Fruit fly (Drosophila melanogaster) whole organism, embryonic: Measurements from ENCODE around the gene Cpr11A.

Experiments
- Awh ChIP-seq: fragments of 200-800 bp; sonication (Bioruptor generic); IDR thresholded peaks from 2 replicates; pipeline ENCODE4, ENCODE4 v1.3.6; 2022; ENCODE audit warnings: missing biosample characterization, missing genetic modification characterization
- CG1024 ChIP-seq: fragments of 200-800 bp; sonication (Bioruptor generic); IDR thresholded peaks from 2 replicates; pipeline ENCODE4 v1.3.6; 2022; ENCODE audit warnings: missing biosample characterization, missing genetic modification characterization
- CG10979 ChIP-seq: fragments of 200-800 bp; sonication (Bioruptor generic); optimal IDR thresholded peaks from 2 replicates; lab custom pipeline; 2018; ENCODE audit warnings: missing biosample characterization, mild to moderate bottlenecking, missing genetic modification characterization, moderate library complexity
- CG11723 ChIP-seq: fragments of 200-800 bp; sonication (Bioruptor generic); optimal IDR thresholded peaks from 2 replicates; lab custom pipeline; 2017; ENCODE audit warnings: missing biosample characterization, mild to moderate bottlenecking, missing genetic modification characterization
- CG12155 ChIP-seq: fragments of 200-800 bp; sonication (Bioruptor generic); optimal IDR thresholded peaks from 3 replicates; lab custom pipeline; 2016; ENCODE audit warnings: missing biosample characterization, missing genetic modification characterization
- CG13296 ChIP-seq: fragments of 200-800 bp; sonication (Bioruptor generic); optimal IDR thresholded peaks from 3 replicates; lab custom pipeline; 2018; ENCODE audit warnings: missing biosample characterization, mild to moderate bottlenecking, missing genetic modification characterization
- CG13894 ChIP-seq: fragments of 200-800 bp; sonication (Bioruptor generic); optimal IDR thresholded peaks from 3 replicates; lab custom pipeline; 2018; ENCODE audit warnings: missing biosample characterization, mild to moderate bottlenecking, missing genetic modification characterization, moderate library complexity
- CG14014 ChIP-seq: fragments of 200-800 bp; sonication (Bioruptor generic); IDR thresholded peaks from 2 replicates; pipeline ENCODE4 v1.3.6; 2022; ENCODE audit warnings: missing biosample characterization, missing genetic modification characterization
- CG14710 ChIP-seq: fragments of 200-800 bp; sonication (Bioruptor generic); optimal IDR thresholded peaks from 3 replicates; lab custom pipeline; 2019; ENCODE audit warnings: missing biosample characterization, mild to moderate bottlenecking, missing genetic modification characterization, moderate library complexity
- CG17385 ChIP-seq: fragments of 200-800 bp; sonication (Bioruptor generic); optimal IDR thresholded peaks from 3 replicates; lab custom pipeline; 2018; ENCODE audit warnings: missing biosample characterization, mild to moderate bottlenecking, missing genetic modification characterization
- CG2116 ChIP-seq: fragments of 200-800 bp; sonication (Bioruptor generic); optimal IDR thresholded peaks from 3 replicates; lab custom pipeline; 2018; ENCODE audit warnings: missing biosample characterization, mild to moderate bottlenecking, missing genetic modification characterization
- CG2678 ChIP-seq: fragments of 200-800 bp; sonication (Bioruptor generic); optimal IDR thresholded peaks from 3 replicates; lab custom pipeline; 2019; ENCODE audit warnings: missing biosample characterization, mild to moderate bottlenecking, missing genetic modification characterization, moderate library complexity
- CG2712 ChIP-seq: fragments of 200-800 bp; optimal IDR thresholded peaks from 3 replicates; lab custom pipeline; 2019; ENCODE audit warnings: missing biosample characterization, mild to moderate bottlenecking, missing genetic modification characterization, moderate library complexity
- CG3407 ChIP-seq: fragments of 200-800 bp; sonication (Bioruptor generic); optimal IDR thresholded peaks from 2 replicates; lab custom pipeline; 2018; ENCODE audit warnings: missing biosample characterization, mild to moderate bottlenecking, missing genetic modification characterization
- CG3726 ChIP-seq: fragments of 200-800 bp; sonication (Bioruptor generic); IDR thresholded peaks from 3 replicates; pipeline ENCODE4, ENCODE4 v1.3.6; 2022; ENCODE audit warnings: missing biosample characterization, missing genetic modification characterization
- CG4328 ChIP-seq: fragments of 200-800 bp; sonication (Bioruptor generic); optimal IDR thresholded peaks from 3 replicates; lab custom pipeline; 2017; ENCODE audit warnings: missing biosample characterization, missing genetic modification reagents, missing genetic modification characterization
- CG4360 ChIP-seq: fragments of 200-800 bp; sonication (Bioruptor generic); IDR thresholded peaks from 2 replicates; pipeline ENCODE4 v1.3.6; 2022; ENCODE audit warnings: missing biosample characterization, missing genetic modification characterization
- CG43689 ChIP-seq: fragments of 200-800 bp; sonication (Bioruptor generic); IDR thresholded peaks from 2 replicates; pipeline ENCODE4 v1.3.6; 2022; ENCODE audit warnings: missing biosample characterization, missing genetic modification characterization
- CG5180 ChIP-seq: fragments of 200-800 bp; sonication (Bioruptor generic); optimal IDR thresholded peaks from 3 replicates; lab custom pipeline; 2017; ENCODE audit warnings: missing biosample characterization, missing genetic modification characterization, mild to moderate bottlenecking, moderate library complexity, missing genetic modification reagents
- CG6683 ChIP-seq: fragments of 200-800 bp; sonication (Bioruptor generic); optimal IDR thresholded peaks from 2 replicates; lab custom pipeline; 2017; ENCODE audit warnings: missing biosample characterization, mild to moderate bottlenecking, missing genetic modification characterization, missing genetic modification reagents
- CG6689 ChIP-seq: fragments of 200-800 bp; sonication (Bioruptor generic); IDR thresholded peaks from 2 replicates; pipeline ENCODE4 v1.3.6; 2022; ENCODE audit warnings: missing biosample characterization, missing genetic modification characterization
- CG7963 ChIP-seq: fragments of 200-800 bp; sonication (Bioruptor generic); IDR thresholded peaks from 3 replicates; pipeline ENCODE4 v1.3.6; 2022; ENCODE audit warnings: missing biosample characterization, missing genetic modification characterization; ENCODE audit not compliant: partially characterized antibody
- CG8281 ChIP-seq: fragments of 200-800 bp; sonication (Bioruptor generic); optimal IDR thresholded peaks from 2 replicates; lab custom pipeline; 2018; ENCODE audit warnings: missing biosample characterization, mild to moderate bottlenecking, missing genetic modification characterization, moderate library complexity
- CG9797 ChIP-seq: fragments of 200-800 bp; sonication (Bioruptor generic); optimal IDR thresholded peaks from 3 replicates; lab custom pipeline; 2018; ENCODE audit warnings: missing biosample characterization, mild to moderate bottlenecking, missing genetic modification characterization
- CG9932 ChIP-seq: fragments of 200-800 bp; sonication (Bioruptor generic); IDR thresholded peaks from 2 replicates; pipeline ENCODE4 v1.3.6; 2022; ENCODE audit warnings: missing biosample characterization, missing genetic modification characterization
- CHES-1-like ChIP-seq: fragments of 200-800 bp; sonication (Bioruptor generic); optimal IDR thresholded peaks from 2 replicates; lab custom pipeline; 2016; ENCODE audit warnings: missing biosample characterization, missing genetic modification characterization
- CoRest ChIP-seq: fragments of 200-800 bp; sonication (Bioruptor generic); optimal IDR thresholded peaks from 3 replicates; lab custom pipeline; 2018; ENCODE audit warnings: missing biosample characterization, mild to moderate bottlenecking, missing genetic modification characterization, moderate library complexity
- Dp ChIP-seq: fragments of 200-800 bp; sonication (Bioruptor generic); optimal IDR thresholded peaks from 2 replicates; lab custom pipeline; 2018; ENCODE audit warnings: missing biosample characterization, mild to moderate bottlenecking, missing genetic modification characterization, moderate library complexity
- Drgx ChIP-seq: fragments of 200-800 bp; sonication (Bioruptor generic); IDR thresholded peaks from 2 replicates; pipeline ENCODE4 v1.3.6; 2022; ENCODE audit warnings: missing biosample characterization, missing genetic modification characterization
- E2f2 ChIP-seq: fragments of 200-800 bp; sonication (Bioruptor generic); IDR thresholded peaks from 2 replicates; pipeline ENCODE4 v1.3.6; 2022; ENCODE audit warnings: missing biosample characterization, missing genetic modification characterization
- Fer3 ChIP-seq: fragments of 200-800 bp; sonication (Bioruptor generic); optimal IDR thresholded peaks from 2 replicates; lab custom pipeline; 2018; ENCODE audit warnings: missing biosample characterization, mild to moderate bottlenecking, missing genetic modification characterization, moderate library complexity
- HLHmδ ChIP-seq: fragments of 200-800 bp; sonication (Bioruptor generic); optimal IDR thresholded peaks from 2 replicates; lab custom pipeline; 2018; ENCODE audit warnings: missing biosample characterization, mild to moderate bottlenecking, missing genetic modification characterization, moderate library complexity
- Ravus ChIP-seq: fragments of 200-800 bp; sonication (Bioruptor generic); IDR thresholded peaks from 2 replicates; pipeline ENCODE4 v1.3.6; 2022; ENCODE audit warnings: missing biosample characterization, missing genetic modification characterization
- Rx ChIP-seq: fragments of 200-800 bp; sonication (Bioruptor generic); IDR thresholded peaks from 2 replicates; pipeline ENCODE4 v1.3.6; 2022; ENCODE audit warnings: missing biosample characterization, missing genetic modification characterization
- Vsx1 ChIP-seq: fragments of 200-800 bp; sonication (Bioruptor generic); optimal IDR thresholded peaks from 2 replicates; lab custom pipeline; 2017; ENCODE audit warnings: missing biosample characterization, mild to moderate bottlenecking, missing genetic modification characterization, missing genetic modification reagents
- Xrp1 ChIP-seq: fragments of 200-800 bp; sonication (Bioruptor generic); IDR thresholded peaks from 2 replicates; pipeline ENCODE4 v1.3.6; 2022; ENCODE audit warnings: missing biosample characterization, missing genetic modification characterization
- ap ChIP-seq: fragments of 200-800 bp; sonication (Bioruptor generic); IDR thresholded peaks from 2 replicates; pipeline ENCODE4 v1.3.6; 2022; ENCODE audit warnings: missing biosample characterization, missing genetic modification characterization
- caup ChIP-seq: fragments of 200-800 bp; sonication (Bioruptor generic); optimal IDR thresholded peaks from 3 replicates; lab custom pipeline; 2017; ENCODE audit warnings: missing biosample characterization, mild to moderate bottlenecking, missing genetic modification characterization, moderate library complexity; ENCODE audit not compliant: severe bottlenecking
- chm ChIP-seq: fragments of 200-800 bp; sonication (Bioruptor generic); IDR thresholded peaks from 2 replicates; pipeline ENCODE4 v1.3.6; 2022; ENCODE audit warnings: missing biosample characterization, missing genetic modification characterization
- dysf ChIP-seq: fragments of 200-800 bp; sonication (Bioruptor generic); IDR thresholded peaks from 3 replicates; pipeline ENCODE4 v1.3.6; 2022; ENCODE audit warnings: missing biosample characterization, missing genetic modification characterization
- emc ChIP-seq: fragments of 200-800 bp; sonication (Bioruptor generic); optimal IDR thresholded peaks from 2 replicates; lab custom pipeline; 2016; ENCODE audit warnings: missing biosample characterization, missing genetic modification characterization
- mirr ChIP-seq: fragments of 200-800 bp; sonication (Bioruptor generic); optimal IDR thresholded peaks from 3 replicates; lab custom pipeline; 2018; ENCODE audit warnings: missing biosample characterization, mild to moderate bottlenecking, missing genetic modification characterization
- mld ChIP-seq: fragments of 200-800 bp; sonication (Bioruptor generic); IDR thresholded peaks from 3 replicates; pipeline ENCODE4 v1.3.6; 2022; ENCODE audit warnings: missing biosample characterization, missing genetic modification characterization; ENCODE audit not compliant: partially characterized antibody
- org-1 ChIP-seq: fragments of 200-800 bp; sonication (Bioruptor generic); optimal IDR thresholded peaks from 2 replicates; lab custom pipeline; 2017; ENCODE audit warnings: missing biosample characterization, missing genetic modification characterization
- otp ChIP-seq: fragments of 200-800 bp; sonication (Bioruptor generic); IDR thresholded peaks from 3 replicates; pipeline ENCODE4, ENCODE4 v1.3.6; 2022; ENCODE audit warnings: missing biosample characterization, missing genetic modification characterization
- pzg ChIP-seq: fragments of 200-800 bp; sonication (Bioruptor generic); optimal IDR thresholded peaks from 3 replicates; lab custom pipeline; 2018; ENCODE audit warnings: missing biosample characterization, mild to moderate bottlenecking, missing genetic modification characterization, moderate library complexity
- ranshi ChIP-seq: fragments of 200-800 bp; sonication (Bioruptor generic); IDR thresholded peaks from 2 replicates; pipeline ENCODE4 v1.3.6; 2022; ENCODE audit warnings: missing biosample characterization, missing genetic modification characterization
- salm ChIP-seq: fragments of 200-800 bp; sonication (Bioruptor generic); optimal IDR thresholded peaks from 2 replicates; lab custom pipeline; 2018; ENCODE audit warnings: missing biosample characterization, mild to moderate bottlenecking, missing genetic modification characterization
- sens ChIP-seq: fragments of 200-800 bp; sonication (Bioruptor generic); peaks from one replicate; lab custom pipeline; 2016; ENCODE audit warnings: missing biosample characterization, missing genetic modification characterization
- slou ChIP-seq: fragments of 200-800 bp; sonication (Bioruptor generic); optimal IDR thresholded peaks from 3 replicates; lab custom pipeline; 2016; ENCODE audit warnings: missing biosample characterization, missing genetic modification characterization

Gene Cpr11A

dm6 chrX:12473953-12474468 lies 12.8 kb upstream of the Cpr11A start (continued):
- TF ChIP-seq CG6689 (GFP tag; lab: Robert Waterston, UW) = peak; percentile 81
- peak; percentile 88 for TF ChIP-seq CG2712 (tag; lab: Kevin White, UChicago)
- peak; percentile 64 for TF ChIP-seq sens
- TF ChIP-seq CG4360 (GFP tag; lab: Robert Waterston, UW) = peak; percentile 88
- peak; percentile 53 for TF ChIP-seq CG5180
- peak; percentile 45; the same call in 1 of the 2 replicates for TF ChIP-seq E2f2 (GFP tag; lab: Robert Waterston, UW)
- TF ChIP-seq CG2116 (GFP tag; lab: Kevin White, UChicago) = peak; percentile 50
- TF ChIP-seq slou = peak; percentile 6
- TF ChIP-seq Fer3 (tag; lab: Kevin White, UChicago) = peak; percentile 80
- peak; percentile 81 for TF ChIP-seq CG8281 (tag; lab: Kevin White, UChicago)
- peak; percentile 15 for TF ChIP-seq Vsx1 (GFP tag; lab: Kevin White, UChicago)
- TF ChIP-seq Ravus (GFP tag; lab: Robert Waterston, UW) = peak; percentile 36
- TF ChIP-seq CG9932 (GFP tag; lab: Robert Waterston, UW) = peak; percentile 86
- TF ChIP-seq Dp = no peak
- peak; percentile 68 for TF ChIP-seq Awh (GFP tag; lab: Robert Waterston, UW)
- peak; percentile 91 for TF ChIP-seq CoRest
- peak; percentile 68 for TF ChIP-seq CG17385
- TF ChIP-seq caup (GFP tag; lab: Kevin White, UChicago) = peak; percentile 74
- TF ChIP-seq CG11723 = peak; percentile 51
- peak; percentile 90 for TF ChIP-seq CG13296
- peak; percentile 74 for TF ChIP-seq salm (tag; lab: Kevin White, UChicago)
- 0 out of 3 replicates have a peak, but pooled peaks have one; percentile 15 for TF ChIP-seq otp
- peak; percentile 57; the same call in 1 of the 2 replicates for TF ChIP-seq ranshi
- peak; percentile 64 for TF ChIP-seq Drgx (GFP tag; lab: Robert Waterston, UW)
- TF ChIP-seq Rx (GFP tag; lab: Robert Waterston, UW) = 0 out of 2 replicates have a peak, but pooled peaks have one; percentile 7
- TF ChIP-seq CG3726 (GFP tag; lab: Robert Waterston, UW) = no peak
- peak; percentile 62 for TF ChIP-seq CG13894 (tag; lab: Kevin White, UChicago)
- TF ChIP-seq org-1 (GFP tag; lab: Kevin White, UChicago) = peak; percentile 63
- no peak for TF ChIP-seq CG1024 (GFP tag; lab: Robert Waterston, UW)
- TF ChIP-seq pzg = no peak
- TF ChIP-seq CG3407 (GFP tag; lab: Kevin White, UChicago) = peak; percentile 36
- TF ChIP-seq CG7963 (GFP tag; lab: Robert Waterston, UW) = no peak
- no peak for TF ChIP-seq emc (GFP tag; lab: Kevin White, UChicago)
- TF ChIP-seq CG14014 (GFP tag; lab: Robert Waterston, UW) = peak; percentile 76
- no peak for TF ChIP-seq CG9797 (GFP tag; lab: Kevin White, UChicago)
- no peak for TF ChIP-seq HLHmδ
- TF ChIP-seq Xrp1 = peak; percentile 75; the same call in 1 of the 2 replicates
- TF ChIP-seq CG14710 (tag; lab: Kevin White, UChicago) = peak; percentile 77
- TF ChIP-seq mld (GFP tag; lab: Robert Waterston, UW) = no peak
- no peak for TF ChIP-seq CHES-1-like (GFP tag; lab: Kevin White, UChicago)
- peak; percentile 35 for TF ChIP-seq CG6683 (GFP tag; lab: Kevin White, UChicago)
- peak; percentile 93 for TF ChIP-seq CG2678 (tag; lab: Kevin White, UChicago)
- peak; percentile 91 for TF ChIP-seq dysf (GFP tag; lab: Robert Waterston, UW)
- no peak for TF ChIP-seq chm (GFP tag; lab: Robert Waterston, UW)
- peak; percentile 75 for TF ChIP-seq CG10979
- peak; percentile 90 for TF ChIP-seq mirr (GFP tag; lab: Kevin White, UChicago)
- TF ChIP-seq CG12155 (GFP tag; lab: Kevin White, UChicago) = peak; percentile 69
- no peak for TF ChIP-seq CG43689 (GFP tag; lab: Robert Waterston, UW)
- peak; percentile 39; the same call in 1 of the 2 replicates for TF ChIP-seq ap (GFP tag; lab: Robert Waterston, UW)
- TF ChIP-seq CG4328 (GFP tag; lab: Kevin White, UChicago) = peak; percentile 79
